Fruit fly (Drosophila melanogaster) S2 (cell line): ENCODE data around the gene Rab19.

Experiments used
- CG8478 ChIP-seq: fragments of >200 bp; optimal IDR thresholded peaks from 2 replicates; lab custom pipeline; 2018
- CTCF ChIP-seq, 2 experiments: fragments of >200 bp; optimal IDR thresholded peaks; 2 replicates each; lab custom pipeline; 2018

DNA sequence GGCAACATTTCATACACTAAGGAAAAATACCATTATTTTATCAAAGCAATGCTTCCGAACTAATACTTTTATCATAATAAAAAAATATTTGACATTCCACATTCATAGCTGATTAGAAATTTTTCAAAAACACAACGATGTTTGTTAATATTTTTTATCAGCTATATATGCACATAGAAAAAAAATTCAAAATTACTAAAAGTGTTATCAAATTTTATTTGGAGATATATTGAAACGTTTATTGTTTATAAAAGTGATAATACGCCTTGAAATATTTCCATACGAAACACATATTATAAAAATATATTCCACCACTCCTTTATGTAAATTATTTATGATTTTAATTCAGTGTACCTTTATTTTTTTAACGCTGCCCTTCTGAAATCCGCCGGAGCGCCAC is 11.0 kb upstream of the Rab19 start:
- TF ChIP-seq CG8478, result no peak
- TF ChIP-seq CTCF (optimal IDR thresholded peaks at IDR 0.05; lab: Kevin White, UChicago), result no peak
